Worm (Caenorhabditis elegans) whole organism, L3 larva: ENCODE measurements around the gene F54F11.1.

ENCODE experiments used
- aly-2 ChIP-seq: fragments of 150-350 bp; optimal IDR thresholded peaks from 2 replicates; lab custom pipeline; 2014; ENCODE audit warnings: missing biosample characterization, missing genetic modification characterization
- ama-1 ChIP-seq: fragments of 150-350 bp; optimal IDR thresholded peaks from 2 replicates; lab custom pipeline; 2018
- ceh-28 ChIP-seq: fragments of 150-350 bp; optimal IDR thresholded peaks from 2 replicates; lab custom pipeline; 2014; ENCODE audit warnings: missing biosample characterization, missing genetic modification reagents, missing genetic modification characterization
- elt-2 ChIP-seq: sonication (generic microtip); optimal IDR thresholded peaks from 2 replicates; lab custom pipeline; 2016; ENCODE audit warnings: missing genetic modification reagents, mild to moderate bottlenecking, missing genetic modification characterization, missing compliant biosample characterization
- elt-3 ChIP-seq, 3 experiments: fragments of 150-350 bp in 1 of 3; sonication (generic microtip) in 2 of 3; optimal IDR thresholded peaks; 2 replicates in 2 of 3; 4 replicates in 1 of 3; lab custom pipeline; 2014 to 2017; ENCODE audit warnings: missing biosample characterization in 3 of 3, missing genetic modification characterization in 3 of 3
- hmg-11 ChIP-seq: sonication (generic microtip); optimal IDR thresholded peaks from 2 replicates; lab custom pipeline; 2016; ENCODE audit warnings: missing genetic modification characterization, missing compliant biosample characterization
- nhr-12 ChIP-seq: fragments of 150-350 bp; optimal IDR thresholded peaks from 2 replicates; lab custom pipeline; 2014; ENCODE audit warnings: missing biosample characterization, missing genetic modification characterization
- nhr-77 ChIP-seq: fragments of 150-350 bp; optimal IDR thresholded peaks from 2 replicates; lab custom pipeline; 2014; ENCODE audit warnings: missing biosample characterization, missing genetic modification characterization
- pqm-1 ChIP-seq: fragments of 150-350 bp; optimal IDR thresholded peaks from 2 replicates; lab custom pipeline; 2017; ENCODE audit warnings: missing biosample characterization, missing genetic modification characterization, inconsistent platforms
- zag-1 ChIP-seq: fragments of 150-350 bp; optimal IDR thresholded peaks from 2 replicates; lab custom pipeline; 2014; ENCODE audit warnings: missing biosample characterization, missing genetic modification characterization

- no peak for TF ChIP-seq hmg-11
- no peak for TF ChIP-seq aly-2 (tag; lab: Kevin White, UChicago)
- TF ChIP-seq zag-1: no peak
- TF ChIP-seq ceh-28 (tag; lab: Kevin White, UChicago): no peak
- no peak for TF ChIP-seq elt-2 (tag; lab: Kevin White, UChicago)
- TF ChIP-seq nhr-77 (tag; lab: Kevin White, UChicago): no peak
- no peak for TF ChIP-seq ama-1 (lab: Kevin White, UChicago)
- TF ChIP-seq elt-3 (tag; optimal IDR thresholded peaks at IDR 0.05; lab: Kevin White, UChicago): no peak
- TF ChIP-seq nhr-12 (tag; lab: Kevin White, UChicago): no peak
- TF ChIP-seq pqm-1 (tag; lab: Kevin White, UChicago): no peak
Observed at ce11 chrII:13547545-13547944, 43.8 kb downstream of the F54F11.1 start, which contains the start of gene ddl-2.
